Fruit fly (Drosophila melanogaster): Measurements from ENCODE around the gene CG5854.

Gene CG5854

DNA sequence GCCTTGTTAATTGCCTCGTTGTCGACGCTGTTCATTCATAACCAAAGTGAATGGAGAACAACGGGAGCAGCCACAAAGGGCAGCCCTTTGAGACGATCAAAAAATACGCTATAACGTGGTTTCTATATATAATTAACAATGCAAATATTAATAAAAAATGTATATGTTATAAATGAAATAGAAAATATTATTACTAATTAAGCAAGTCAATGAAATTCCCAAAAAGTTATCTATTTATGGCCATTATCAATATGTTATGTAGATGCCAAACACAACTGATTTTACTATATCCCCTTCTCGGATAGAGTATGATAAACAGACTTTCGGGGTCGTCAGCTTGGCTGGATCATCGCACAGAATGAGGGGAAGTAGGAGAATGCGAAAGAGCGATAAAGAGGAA lies 35.7 kb downstream of the CG5854 start (continued):
- TF ChIP-seq CG9609 (GFP tag; optimal IDR thresholded peaks at IDR 0.05) (no peak), shn (GFP tag; optimal IDR thresholded peaks at IDR 0.05) (no peak), Fer1 (GFP tag; optimal IDR thresholded peaks at IDR 0.05) (peak; percentile 63), tx (GFP tag; optimal IDR thresholded peaks at IDR 0.05) (no peak), slbo (GFP tag; IDR thresholded peaks at IDR 0.05) (peak; percentile 66), nerfin-1 (tag; optimal IDR thresholded peaks at IDR 0.05) (peak; percentile 33), mirr (GFP tag; optimal IDR thresholded peaks at IDR 0.05) (no peak), cg (GFP tag; optimal IDR thresholded peaks at IDR 0.05) (no peak), CrebB (tag; optimal IDR thresholded peaks at IDR 0.05) (no peak), abd-A (tag; optimal IDR thresholded peaks at IDR 0.05) (peak; percentile 20), CG9876 (GFP tag; optimal IDR thresholded peaks at IDR 0.05) (no peak), crp (GFP tag; optimal IDR thresholded peaks at IDR 0.05) (no peak), Ptx1 (GFP tag; IDR thresholded peaks at IDR 0.05) (peak; percentile 79), Myb (GFP tag; optimal IDR thresholded peaks at IDR 0.05) (no peak), jumu (GFP tag; optimal IDR thresholded peaks at IDR 0.05) (no peak), CG9437 (GFP tag; optimal IDR thresholded peaks at IDR 0.05) (peak; percentile 35), CG42726 (GFP tag; IDR thresholded peaks at IDR 0.05; ENCODE audit: partially characterized antibody) (no peak), C15 (GFP tag; IDR thresholded peaks at IDR 0.05) (0 out of 3 replicates have a peak, but pooled peaks have one; percentile 32), h (optimal IDR thresholded peaks at IDR 0.05) (no peak), Lim3 (GFP tag; IDR thresholded peaks at IDR 0.05) (no peak), amos (GFP tag; IDR thresholded peaks at IDR 0.05; ENCODE audit: partially characterized antibody) (no peak), gcm2 (GFP tag; optimal IDR thresholded peaks at IDR 0.05) (no peak), CG6689 (GFP tag; IDR thresholded peaks at IDR 0.05) (peak; percentile 52), unc-4 (GFP tag; IDR thresholded peaks at IDR 0.05; ENCODE audit: partially characterized antibody) (no peak), CG4730 (GFP tag; IDR thresholded peaks at IDR 0.05) (0 out of 2 replicates have a peak, but pooled peaks have one; percentile 40), dm (GFP tag; optimal IDR thresholded peaks at IDR 0.05) (no peak), luna (GFP tag; optimal IDR thresholded peaks at IDR 0.05) (no peak), Blimp-1 (GFP tag; optimal IDR thresholded peaks at IDR 0.05) (peak; percentile 55), CG11247 (GFP tag; IDR thresholded peaks at IDR 0.05) (no peak), ranshi (GFP tag; IDR thresholded peaks at IDR 0.05) (peak; percentile 26; the same call in 1 of the 2 replicates), CG8765 (GFP tag; IDR thresholded peaks at IDR 0.05) (no peak), HLH3B (GFP tag; IDR thresholded peaks at IDR 0.05) (peak; percentile 63), Sry-β (GFP tag; optimal IDR thresholded peaks at IDR 0.05) (no peak), Atf3 (GFP tag; optimal IDR thresholded peaks at IDR 0.05) (no peak), CG30431 (GFP tag; optimal IDR thresholded peaks at IDR 0.05) (no peak), pnt (GFP tag; optimal IDR thresholded peaks at IDR 0.05) (no peak), CG13894 (tag; optimal IDR thresholded peaks at IDR 0.05) (no peak), Pdp1 (GFP tag; optimal IDR thresholded peaks at IDR 0.05) (no peak), CG11085 (GFP tag; IDR thresholded peaks at IDR 0.05) (no peak), CG8478 (optimal IDR thresholded peaks at IDR 0.05) (no peak), trh (GFP tag; optimal IDR thresholded peaks at IDR 0.05) (no peak), CG2202 (tag; optimal IDR thresholded peaks at IDR 0.05) (no peak), CG34224 (GFP tag; IDR thresholded peaks at IDR 0.05; ENCODE audit: partially characterized antibody) (no peak), Opbp (GFP tag; IDR thresholded peaks at IDR 0.05; ENCODE audit: partially characterized antibody) (no peak), bbx (GFP tag; IDR thresholded peaks at IDR 0.05; ENCODE audit: partially characterized antibody) (no peak), sens-2 (GFP tag; IDR thresholded peaks at IDR 0.05) (peak; percentile 17; the same call in 1 of the 2 replicates), tll (GFP tag; optimal IDR thresholded peaks at IDR 0.05) (no peak), CG15514 (GFP tag; optimal IDR thresholded peaks at IDR 0.05) (peak; percentile 14), rib (GFP tag; IDR thresholded peaks at IDR 0.05) (no peak), wek (GFP tag; optimal IDR thresholded peaks at IDR 0.05) (no peak), otp (GFP tag; IDR thresholded peaks at IDR 0.05) (no peak), eve (GFP tag; optimal IDR thresholded peaks at IDR 0.05) (no peak)
